Fruit fly (Drosophila melanogaster): ENCODE data around the gene CG13994.

The CG13994 gene

DNA sequence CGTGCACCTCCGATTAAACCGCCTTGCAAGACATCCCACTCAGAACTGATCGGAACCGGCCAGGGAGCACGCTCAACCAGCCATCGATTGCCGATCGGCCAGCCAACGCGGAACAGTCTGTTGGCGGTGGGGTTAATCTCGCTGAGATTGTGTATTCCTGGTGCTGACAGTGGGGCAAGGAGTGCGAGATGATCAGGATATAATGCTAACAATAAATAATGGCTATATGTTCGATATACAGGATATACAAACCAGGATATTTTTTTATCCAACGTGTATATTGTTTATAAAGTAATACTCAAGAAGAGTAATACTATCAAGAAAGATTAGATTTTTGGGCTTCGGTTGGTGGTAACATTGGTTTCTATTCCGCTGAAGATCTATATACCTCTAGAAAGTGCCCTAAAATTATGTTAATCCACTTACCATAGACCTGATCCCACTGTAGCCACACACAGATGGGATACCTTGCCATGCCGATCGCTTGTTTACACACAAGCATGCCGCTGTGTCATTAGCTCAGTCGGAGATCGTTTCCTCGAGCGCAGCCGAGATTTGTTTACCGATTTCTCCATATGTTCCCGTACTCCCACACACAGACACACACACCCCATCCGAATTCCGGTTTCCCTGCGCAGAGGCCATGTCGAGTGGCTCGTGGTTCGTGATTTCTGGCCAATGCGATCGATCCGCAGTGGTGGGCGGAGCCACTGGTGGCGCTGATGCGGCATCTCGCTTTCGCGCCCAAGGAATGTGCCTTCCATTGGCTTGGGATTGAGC lies 43.2 kb upstream of the CG13994 start, which contains the start of gene H2.0:
Gene H2.0, minus strand, starts transcription at position 51 of the 780 bp plus-strand sequence.
- TF ChIP-seq Dif (GFP tag; optimal IDR thresholded peaks at IDR 0.05; ENCODE audit: partially characterized antibody) (peak; percentile 39), foxo (GFP tag; optimal IDR thresholded peaks at IDR 0.05) (no peak), br (GFP tag; optimal IDR thresholded peaks at IDR 0.05) (peak; percentile 52), Vsx2 (GFP tag; optimal IDR thresholded peaks at IDR 0.05; ENCODE audit: partially characterized antibody) (no peak), GATAd (GFP tag; optimal IDR thresholded peaks at IDR 0.05) (no peak), OdsH (GFP tag; optimal IDR thresholded peaks at IDR 0.05) (peak; percentile 56), Rel (GFP tag; optimal IDR thresholded peaks at IDR 0.05) (no peak), Rel (tag; optimal IDR thresholded peaks at IDR 0.05) (no peak), dsf (GFP tag; optimal IDR thresholded peaks at IDR 0.05; ENCODE audit: borderline replicate concordance) (no peak), h (GFP tag; optimal IDR thresholded peaks at IDR 0.05) (peak; percentile 72), dl (GFP tag; optimal IDR thresholded peaks at IDR 0.05; ENCODE audit: insufficient read depth in 1 of 2, partially characterized antibody in 2 of 2) (no peak), psq (GFP tag; optimal IDR thresholded peaks at IDR 0.05) (peak; percentile 25), ey (GFP tag; optimal IDR thresholded peaks at IDR 0.05) (peak; percentile 47), Hr78 (GFP tag; optimal IDR thresholded peaks at IDR 0.05) (no peak), sv (GFP tag; optimal IDR thresholded peaks at IDR 0.05) (no peak), rgr (GFP tag; optimal IDR thresholded peaks at IDR 0.05) (peak; percentile 36), Jra (GFP tag; optimal IDR thresholded peaks at IDR 0.05) (no peak), Mio (GFP tag; optimal IDR thresholded peaks at IDR 0.05) (no peak), dmrt93B (GFP tag; optimal IDR thresholded peaks at IDR 0.05) (peak; percentile 26), Abd-B (GFP tag; optimal IDR thresholded peaks at IDR 0.05) (no peak), woc (GFP tag; optimal IDR thresholded peaks at IDR 0.05) (peak; percentile 48), HLH106 (tag; optimal IDR thresholded peaks at IDR 0.05) (peak; percentile 50), fru (GFP tag; optimal IDR thresholded peaks at IDR 0.05) (peak; percentile 52), N (GFP tag; optimal IDR thresholded peaks at IDR 0.05) (no peak), Myc (optimal IDR thresholded peaks at IDR 0.05) (no peak), CG9705 (GFP tag; optimal IDR thresholded peaks at IDR 0.05) (no peak), usp (GFP tag; optimal IDR thresholded peaks at IDR 0.05) (no peak), pan (optimal IDR thresholded peaks at IDR 0.05) (no peak), CG32264 (GFP tag; optimal IDR thresholded peaks at IDR 0.05) (no peak), tai (GFP tag; optimal IDR thresholded peaks at IDR 0.05) (no peak), brk (GFP tag; optimal IDR thresholded peaks at IDR 0.05) (no peak), Hnf4 (GFP tag; optimal IDR thresholded peaks at IDR 0.05) (no peak), Dfd (GFP tag; optimal IDR thresholded peaks at IDR 0.05) (no peak), jim (GFP tag; optimal IDR thresholded peaks at IDR 0.05) (no peak), sage (GFP tag; optimal IDR thresholded peaks at IDR 0.05) (no peak), Sp1 (GFP tag; optimal IDR thresholded peaks at IDR 0.05) (peak; percentile 61)

DNA sequence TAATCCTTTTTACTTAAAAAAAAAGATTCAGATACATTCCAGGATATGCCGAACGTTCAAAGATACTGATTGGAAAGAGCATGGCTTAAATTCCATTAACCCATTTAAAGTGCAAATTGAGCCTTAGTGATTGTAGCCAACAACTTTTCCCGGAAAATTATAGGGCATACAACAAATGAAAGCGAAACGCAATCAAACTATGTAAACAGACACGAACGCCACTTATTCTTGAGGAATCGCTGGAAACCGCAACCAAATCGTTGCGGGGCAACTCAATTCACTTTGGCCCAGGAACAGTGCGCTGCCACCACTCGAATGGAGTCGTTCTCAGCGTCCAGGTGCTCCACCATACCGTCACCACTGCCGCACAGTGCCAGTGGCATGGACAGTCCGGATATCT lies 42.3 kb upstream of the CG13994 start, which contains the start of gene CG13996:
Gene CG13996, plus strand, starts transcription at position 301 of the 400 bp plus-strand sequence.
- TF ChIP-seq woc (GFP tag; optimal IDR thresholded peaks at IDR 0.05) (no peak), usp (GFP tag; optimal IDR thresholded peaks at IDR 0.05) (no peak), Hr83 (GFP tag; optimal IDR thresholded peaks at IDR 0.05; ENCODE audit: poor library complexity, severe bottlenecking) (no peak), Hnf4 (GFP tag; optimal IDR thresholded peaks at IDR 0.05) (no peak), sv (GFP tag; optimal IDR thresholded peaks at IDR 0.05) (no peak), CG9705 (GFP tag; optimal IDR thresholded peaks at IDR 0.05) (no peak), fru (GFP tag; optimal IDR thresholded peaks at IDR 0.05) (no peak), dmrt93B (GFP tag; optimal IDR thresholded peaks at IDR 0.05) (no peak)

DNA sequence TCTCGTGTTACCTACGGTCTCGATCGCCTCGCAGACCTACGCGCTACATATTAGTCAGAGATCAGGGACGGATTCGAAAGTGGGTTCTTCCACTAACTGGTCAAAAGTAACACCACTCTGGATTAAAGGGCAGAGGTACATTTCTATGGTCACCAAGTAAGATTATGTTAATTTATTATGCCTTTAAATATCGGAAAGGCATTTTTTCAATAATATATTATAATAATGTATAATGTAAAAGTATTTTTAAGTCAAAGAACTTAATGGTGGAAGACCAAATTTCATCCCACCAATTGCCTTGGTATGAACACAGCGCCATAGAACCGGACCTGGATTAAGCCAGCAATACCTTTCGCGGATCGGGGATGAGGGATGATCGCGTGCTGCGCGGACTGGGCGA lies 40.0 kb upstream of the CG13994 start:
- TF ChIP-seq Sp1 (GFP tag; optimal IDR thresholded peaks at IDR 0.05) (peak; percentile 55), brk (GFP tag; optimal IDR thresholded peaks at IDR 0.05) (no peak), dmrt93B (GFP tag; optimal IDR thresholded peaks at IDR 0.05) (peak; percentile 73), lola (GFP tag; optimal IDR thresholded peaks at IDR 0.05) (no peak), GATAd (GFP tag; optimal IDR thresholded peaks at IDR 0.05) (no peak), tai (GFP tag; optimal IDR thresholded peaks at IDR 0.05) (no peak), psq (GFP tag; optimal IDR thresholded peaks at IDR 0.05) (peak; percentile 58), sage (GFP tag; optimal IDR thresholded peaks at IDR 0.05) (peak; percentile 15), OdsH (GFP tag; optimal IDR thresholded peaks at IDR 0.05) (peak; percentile 25), N (GFP tag; optimal IDR thresholded peaks at IDR 0.05) (no peak), sv (GFP tag; optimal IDR thresholded peaks at IDR 0.05) (no peak), Hr83 (GFP tag; optimal IDR thresholded peaks at IDR 0.05; ENCODE audit: poor library complexity, severe bottlenecking) (no peak), h (GFP tag; optimal IDR thresholded peaks at IDR 0.05) (peak; percentile 74), HLH106 (tag; optimal IDR thresholded peaks at IDR 0.05) (peak; percentile 81), foxo (GFP tag; optimal IDR thresholded peaks at IDR 0.05) (peak in 1 of 2 experiments; percentile 83), CG9705 (GFP tag; optimal IDR thresholded peaks at IDR 0.05) (peak; percentile 63), fru (GFP tag; optimal IDR thresholded peaks at IDR 0.05) (peak; percentile 72), Rel (GFP tag; optimal IDR thresholded peaks at IDR 0.05) (no peak), Rel (tag; optimal IDR thresholded peaks at IDR 0.05) (no peak), Dif (GFP tag; optimal IDR thresholded peaks at IDR 0.05; ENCODE audit: partially characterized antibody) (no peak), Abd-B (GFP tag; optimal IDR thresholded peaks at IDR 0.05) (no peak), dsf (GFP tag; optimal IDR thresholded peaks at IDR 0.05; ENCODE audit: borderline replicate concordance) (no peak), ey (GFP tag; optimal IDR thresholded peaks at IDR 0.05) (peak; percentile 10), br (GFP tag; optimal IDR thresholded peaks at IDR 0.05) (no peak), Mio (GFP tag; optimal IDR thresholded peaks at IDR 0.05) (no peak), rgr (GFP tag; optimal IDR thresholded peaks at IDR 0.05) (peak; percentile 57), CrebA (GFP tag; optimal IDR thresholded peaks at IDR 0.05; ENCODE audit: borderline replicate concordance) (no peak)
